Fruit fly (Drosophila melanogaster) whole organism, prepupa: ENCODE results near the gene CG13306.

Experiments
- CG10631 ChIP-seq: fragments of 200-800 bp; sonication (Bioruptor generic); optimal IDR thresholded peaks from 2 replicates; lab custom pipeline; 2016; ENCODE audit warnings: missing biosample characterization, missing genetic modification characterization
- CG10669 ChIP-seq: fragments of 200-800 bp; sonication (Bioruptor generic); optimal IDR thresholded peaks from 3 replicates; lab custom pipeline; 2018; ENCODE audit warnings: missing biosample characterization, mild to moderate bottlenecking, missing genetic modification characterization, moderate library complexity
- CG11762 ChIP-seq: fragments of 200-800 bp; sonication (Bioruptor generic); optimal IDR thresholded peaks from 3 replicates; lab custom pipeline; 2016; ENCODE audit warnings: missing biosample characterization, missing genetic modification characterization; ENCODE audit not compliant: insufficient read depth
- CG11902 ChIP-seq: fragments of 200-800 bp; sonication (Bioruptor generic); optimal IDR thresholded peaks from 3 replicates; lab custom pipeline; 2016; ENCODE audit warnings: missing biosample characterization, missing genetic modification characterization
- CG15336 ChIP-seq: fragments of 200-800 bp; sonication (Bioruptor generic); IDR thresholded peaks from 2 replicates; pipeline ENCODE4 v1.3.6; 2022; ENCODE audit warnings: missing biosample characterization, missing genetic modification characterization
- CG16779 ChIP-seq: fragments of 200-800 bp; sonication (Bioruptor generic); optimal IDR thresholded peaks from 3 replicates; lab custom pipeline; 2017; ENCODE audit warnings: missing biosample characterization, mild to moderate bottlenecking, missing genetic modification characterization
- CG3032 ChIP-seq: fragments of 200-800 bp; optimal IDR thresholded peaks from 2 replicates; lab custom pipeline; 2019; ENCODE audit warnings: missing biosample characterization, mild to moderate bottlenecking, missing genetic modification characterization, moderate library complexity
- CG31627 ChIP-seq: fragments of 200-800 bp; sonication (Bioruptor generic); optimal IDR thresholded peaks from 3 replicates; lab custom pipeline; 2016; ENCODE audit warnings: missing biosample characterization, missing genetic modification characterization
- CG32006 ChIP-seq: fragments of 200-800 bp; sonication (Bioruptor generic); optimal IDR thresholded peaks from 3 replicates; lab custom pipeline; 2017; ENCODE audit warnings: missing biosample characterization, mild to moderate bottlenecking, missing genetic modification characterization
- CG34406 ChIP-seq: fragments of 200-800 bp; sonication (Bioruptor generic); optimal IDR thresholded peaks from 3 replicates; lab custom pipeline; 2016; ENCODE audit warnings: missing biosample characterization, missing genetic modification characterization
- CG3919 ChIP-seq: fragments of 200-800 bp; sonication (Bioruptor generic); optimal IDR thresholded peaks from 3 replicates; lab custom pipeline; 2016; ENCODE audit warnings: missing biosample characterization, missing genetic modification characterization
- CG4318 ChIP-seq: fragments of 200-800 bp; sonication (Bioruptor generic); optimal IDR thresholded peaks from 3 replicates; lab custom pipeline; 2017; ENCODE audit warnings: missing biosample characterization, mild to moderate bottlenecking, missing genetic modification characterization
- CG6163 ChIP-seq: fragments of 200-800 bp; sonication (Bioruptor generic); IDR thresholded peaks from 3 replicates; pipeline ENCODE4 v1.3.6; 2022; ENCODE audit warnings: missing biosample characterization, missing genetic modification characterization
- CG6276 ChIP-seq: fragments of 200-800 bp; sonication (Bioruptor generic); optimal IDR thresholded peaks from 2 replicates; lab custom pipeline; 2017; ENCODE audit warnings: missing biosample characterization, mild to moderate bottlenecking, missing genetic modification characterization
- CG6792 ChIP-seq: fragments of 200-800 bp; sonication (Bioruptor generic); optimal IDR thresholded peaks from 3 replicates; lab custom pipeline; 2016; ENCODE audit warnings: missing biosample characterization, missing genetic modification characterization
- CG6808 ChIP-seq: fragments of 200-800 bp; sonication (Bioruptor generic); optimal IDR thresholded peaks from 3 replicates; lab custom pipeline; 2017; ENCODE audit warnings: missing biosample characterization, missing genetic modification characterization, mild to moderate bottlenecking, moderate library complexity, missing genetic modification reagents
- CG6854 ChIP-seq: fragments of 200-800 bp; sonication (Bioruptor generic); optimal IDR thresholded peaks from 2 replicates; lab custom pipeline; 2017; ENCODE audit warnings: missing biosample characterization, mild to moderate bottlenecking, missing genetic modification characterization
- CG7368 ChIP-seq: fragments of 200-800 bp; sonication (Bioruptor generic); optimal IDR thresholded peaks from 3 replicates; lab custom pipeline; 2016; ENCODE audit warnings: missing biosample characterization, missing genetic modification characterization
- CG8119 ChIP-seq: fragments of 200-800 bp; sonication (Bioruptor generic); IDR thresholded peaks from 3 replicates; pipeline ENCODE4 v1.3.6; 2022; ENCODE audit warnings: missing biosample characterization, missing genetic modification characterization
- CG8632 ChIP-seq: fragments of 200-800 bp; sonication (Bioruptor generic); optimal IDR thresholded peaks from 3 replicates; lab custom pipeline; 2016; ENCODE audit warnings: missing biosample characterization, missing genetic modification characterization
- CG9139 ChIP-seq: fragments of 200-800 bp; sonication (Bioruptor generic); optimal IDR thresholded peaks from 3 replicates; lab custom pipeline; 2017; ENCODE audit warnings: missing biosample characterization, mild to moderate bottlenecking, missing genetic modification characterization
- Eip93F ChIP-seq: fragments of 200-800 bp; sonication (Bioruptor generic); optimal IDR thresholded peaks from 2 replicates; lab custom pipeline; 2016; ENCODE audit warnings: missing biosample characterization, mild to moderate bottlenecking, missing genetic modification characterization
- Ets21C ChIP-seq: fragments of 200-800 bp; sonication (Bioruptor generic); optimal IDR thresholded peaks from 3 replicates; lab custom pipeline; 2016; ENCODE audit warnings: missing biosample characterization, missing genetic modification characterization
- Hr38 ChIP-seq: sonication (Bioruptor generic); optimal IDR thresholded peaks from 2 replicates; lab custom pipeline; 2016; ENCODE audit warnings: missing biosample characterization, missing genetic modification characterization
- Lpt ChIP-seq: fragments of 200-800 bp; sonication (Bioruptor generic); optimal IDR thresholded peaks from 3 replicates; lab custom pipeline; 2016; ENCODE audit warnings: missing biosample characterization, missing genetic modification characterization
- Met ChIP-seq: fragments of 200-800 bp; sonication (Bioruptor generic); optimal IDR thresholded peaks from 3 replicates; lab custom pipeline; 2016; ENCODE audit warnings: missing biosample characterization, missing genetic modification characterization
- OdsH ChIP-seq: fragments of 200-800 bp; sonication (Bioruptor generic); optimal IDR thresholded peaks from 3 replicates; lab custom pipeline; 2016; ENCODE audit warnings: missing biosample characterization, missing genetic modification characterization
- Smox ChIP-seq: fragments of 200-800 bp; sonication (Bioruptor generic); optimal IDR thresholded peaks from 3 replicates; lab custom pipeline; 2016; ENCODE audit warnings: missing biosample characterization, missing genetic modification characterization
- Sox102F ChIP-seq: fragments of 200-800 bp; sonication (Bioruptor generic); optimal IDR thresholded peaks from 2 replicates; lab custom pipeline; 2016; ENCODE audit warnings: missing biosample characterization, mild to moderate bottlenecking, missing genetic modification characterization
- Sox14 ChIP-seq: fragments of 200-800 bp; sonication (Bioruptor generic); optimal IDR thresholded peaks from 3 replicates; lab custom pipeline; 2016; ENCODE audit warnings: missing biosample characterization, missing genetic modification characterization
- achi ChIP-seq: fragments of 200-800 bp; sonication (Bioruptor generic); optimal IDR thresholded peaks from 3 replicates; lab custom pipeline; 2016; ENCODE audit warnings: missing biosample characterization, missing genetic modification characterization
- acj6 ChIP-seq: fragments of 200-800 bp; sonication (Bioruptor generic); optimal IDR thresholded peaks from 3 replicates; lab custom pipeline; 2016; ENCODE audit warnings: missing biosample characterization, missing genetic modification characterization
- cyc ChIP-seq: fragments of 200-800 bp; sonication (Bioruptor generic); optimal IDR thresholded peaks from 3 replicates; lab custom pipeline; 2016; ENCODE audit warnings: missing biosample characterization, missing genetic modification characterization
- dac ChIP-seq: fragments of 200-800 bp; sonication (Bioruptor generic); optimal IDR thresholded peaks from 2 replicates; lab custom pipeline; 2017; ENCODE audit warnings: missing biosample characterization, mild to moderate bottlenecking, missing genetic modification characterization
- dsx ChIP-seq: fragments of 200-800 bp; optimal IDR thresholded peaks from 3 replicates; lab custom pipeline; 2019; ENCODE audit warnings: missing biosample characterization, mild to moderate bottlenecking, missing genetic modification characterization, moderate library complexity; ENCODE audit not compliant: poor library complexity, severe bottlenecking
- esn ChIP-seq: fragments of 200-800 bp; sonication (Bioruptor generic); optimal IDR thresholded peaks from 2 replicates; lab custom pipeline; 2016; ENCODE audit warnings: missing biosample characterization, mild to moderate bottlenecking, missing genetic modification characterization, moderate library complexity
- fd59A ChIP-seq: fragments of 200-800 bp; sonication (Bioruptor generic); optimal IDR thresholded peaks from 2 replicates; lab custom pipeline; 2017; ENCODE audit warnings: missing biosample characterization, mild to moderate bottlenecking, missing genetic modification characterization, missing genetic modification reagents
- fd85E ChIP-seq: fragments of 200-800 bp; sonication (Bioruptor generic); optimal IDR thresholded peaks from 3 replicates; lab custom pipeline; 2016; ENCODE audit warnings: missing biosample characterization, missing genetic modification characterization
- fkh ChIP-seq: fragments of 200-800 bp; sonication (Bioruptor generic); optimal IDR thresholded peaks from 3 replicates; lab custom pipeline; 2017; ENCODE audit warnings: missing biosample characterization, mild to moderate bottlenecking, missing genetic modification characterization, moderate library complexity
- lz ChIP-seq: fragments of 200-800 bp; sonication (Bioruptor generic); optimal IDR thresholded peaks from 3 replicates; lab custom pipeline; 2016; ENCODE audit warnings: missing biosample characterization, missing genetic modification characterization
- net ChIP-seq: fragments of 200-800 bp; sonication (Bioruptor generic); optimal IDR thresholded peaks from 3 replicates; lab custom pipeline; 2016; ENCODE audit warnings: missing biosample characterization, missing genetic modification characterization
- spab ChIP-seq: fragments of 200-800 bp; sonication (Bioruptor generic); optimal IDR thresholded peaks from 2 replicates; lab custom pipeline; 2017; ENCODE audit warnings: missing biosample characterization, mild to moderate bottlenecking, missing genetic modification characterization, missing genetic modification reagents
- ss ChIP-seq, 2 experiments: fragments of 200-800 bp; sonication (Bioruptor generic); optimal IDR thresholded peaks; 2 replicates in 1 of 2; 3 replicates in 1 of 2; lab custom pipeline; 2017 to 2018; ENCODE audit warnings: mild to moderate bottlenecking in 2 of 2, missing biosample characterization in 2 of 2, missing genetic modification characterization in 2 of 2, moderate library complexity in 1 of 2
- svp ChIP-seq: fragments of 200-800 bp; sonication (Bioruptor generic); peaks from one replicate; lab custom pipeline; 2016; ENCODE audit warnings: missing biosample characterization, missing genetic modification characterization
- topi ChIP-seq: fragments of 200-800 bp; sonication (Bioruptor generic); optimal IDR thresholded peaks from 3 replicates; lab custom pipeline; 2016; ENCODE audit warnings: missing biosample characterization, missing genetic modification characterization
- vri ChIP-seq: fragments of 200-800 bp; sonication (Bioruptor generic); optimal IDR thresholded peaks from 3 replicates; lab custom pipeline; 2016; ENCODE audit warnings: missing biosample characterization, mild to moderate bottlenecking, missing genetic modification characterization

The CG13306 gene

dm6 chr3L:8702448-8702847 is 47.1 kb downstream of the CG13306 start (continued):
- TF ChIP-seq achi = peak; percentile 55
- TF ChIP-seq CG6792 (GFP tag; lab: Kevin White, UChicago) = peak; percentile 66
- TF ChIP-seq CG10631 (GFP tag; lab: Kevin White, UChicago) = peak; percentile 67
- TF ChIP-seq CG6808 (GFP tag; lab: Kevin White, UChicago) = peak; percentile 67
- no peak for TF ChIP-seq CG11902 (GFP tag; lab: Kevin White, UChicago)
- no peak for TF ChIP-seq CG4318 (GFP tag; lab: Kevin White, UChicago)
- TF ChIP-seq vri (GFP tag; lab: Kevin White, UChicago) = peak; percentile 88
- peak; percentile 58 for TF ChIP-seq fd59A (GFP tag; lab: Kevin White, UChicago)
- no peak for TF ChIP-seq CG15336 (GFP tag; lab: Robert Waterston, UW)
- peak; percentile 9 for TF ChIP-seq dsx (GFP tag; lab: Kevin White, UChicago)
- peak; percentile 56 for TF ChIP-seq Met
- TF ChIP-seq topi (GFP tag; lab: Kevin White, UChicago) = peak; percentile 53
- TF ChIP-seq CG16779 (tag; lab: Kevin White, UChicago) = peak; percentile 36
- TF ChIP-seq Smox (GFP tag; lab: Kevin White, UChicago) = peak; percentile 55
- peak; percentile 66 for TF ChIP-seq CG7368 (GFP tag; lab: Kevin White, UChicago)
- peak; percentile 77 for TF ChIP-seq net
- TF ChIP-seq Ets21C (GFP tag; lab: Kevin White, UChicago) = peak; percentile 1
- TF ChIP-seq svp (GFP tag; lab: Kevin White, UChicago) = peak; percentile 74
- TF ChIP-seq OdsH (GFP tag; lab: Kevin White, UChicago) = peak; percentile 56
- peak; percentile 70 for TF ChIP-seq fd85E (GFP tag; lab: Kevin White, UChicago)

DNA sequence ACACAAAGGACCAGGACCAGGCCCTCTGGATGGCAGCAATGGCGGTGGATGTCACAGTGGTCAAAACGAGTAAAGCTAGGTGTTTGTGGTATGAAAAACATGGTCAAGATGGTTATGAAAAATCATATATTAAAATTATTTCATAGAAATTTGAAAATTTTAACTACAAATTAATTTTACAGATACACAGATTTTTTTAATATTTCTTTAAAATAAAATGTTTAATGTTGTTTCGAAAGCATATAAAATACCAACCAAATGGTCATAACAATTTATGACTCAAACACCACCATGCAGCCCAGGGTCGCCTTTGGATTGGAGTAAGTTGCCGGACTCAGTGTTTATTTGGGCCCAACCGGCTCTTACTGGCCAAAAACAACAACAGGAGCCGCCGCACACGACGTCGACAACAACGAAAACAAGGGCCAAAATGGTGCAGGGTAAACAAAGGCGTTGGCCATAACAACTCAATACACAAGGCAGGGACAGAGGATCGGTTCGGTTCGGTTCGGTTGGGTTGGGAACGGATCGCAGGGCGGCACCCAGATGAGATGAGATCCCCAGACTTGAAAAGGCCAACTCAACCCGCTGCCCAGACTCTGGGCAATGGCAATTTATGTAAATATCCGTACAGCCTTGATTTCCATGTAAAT is 47.7 kb downstream of the CG13306 start:
- TF ChIP-seq CG8632 (GFP tag; lab: Kevin White, UChicago) (peak; percentile 85), dsx (GFP tag; lab: Kevin White, UChicago) (peak; percentile 77), CG3919 (GFP tag; lab: Kevin White, UChicago) (peak; percentile 68), net (peak; percentile 14), CG6792 (GFP tag; lab: Kevin White, UChicago) (peak; percentile 80), CG11762 (peak; percentile 13), CG10669 (GFP tag; lab: Kevin White, UChicago) (peak; percentile 77), vri (GFP tag; lab: Kevin White, UChicago) (peak; percentile 9), acj6 (GFP tag; lab: Kevin White, UChicago) (peak; percentile 71), Hr38 (GFP tag; lab: Kevin White, UChicago) (no peak), lz (GFP tag; lab: Kevin White, UChicago) (peak; percentile 41), CG6854 (GFP tag; lab: Kevin White, UChicago) (peak; percentile 14), cyc (GFP tag; lab: Kevin White, UChicago) (peak; percentile 12), fd59A (GFP tag; lab: Kevin White, UChicago) (peak; percentile 72), ss (GFP tag; optimal IDR thresholded peaks at IDR 0.05; lab: Kevin White, UChicago) (peak; percentile 65 to 88), CG6163 (GFP tag; lab: Robert Waterston, UW) (peak; percentile 28; the same call in 1 of the 3 replicates), Sox14 (no peak), CG6276 (GFP tag; lab: Kevin White, UChicago) (no peak), esn (GFP tag; lab: Kevin White, UChicago) (peak; percentile 71), fkh (GFP tag; lab: Kevin White, UChicago) (no peak), fd85E (GFP tag; lab: Kevin White, UChicago) (no peak), CG34406 (GFP tag; lab: Kevin White, UChicago) (peak; percentile 67), CG31627 (GFP tag; lab: Kevin White, UChicago) (peak; percentile 30), Smox (GFP tag; lab: Kevin White, UChicago) (peak; percentile 56), CG3032 (peak; percentile 81), topi (GFP tag; lab: Kevin White, UChicago) (peak; percentile 63), CG16779 (tag; lab: Kevin White, UChicago) (peak; percentile 21), Eip93F (GFP tag; lab: Kevin White, UChicago) (peak; percentile 24), dac (GFP tag; lab: Kevin White, UChicago) (no peak), spab (GFP tag; lab: Kevin White, UChicago) (peak; percentile 67), CG6808 (GFP tag; lab: Kevin White, UChicago) (peak; percentile 78), Sox102F (GFP tag; lab: Kevin White, UChicago) (peak; percentile 48), CG7368 (GFP tag; lab: Kevin White, UChicago) (peak; percentile 56), CG15336 (GFP tag; lab: Robert Waterston, UW) (no peak), svp (GFP tag; lab: Kevin White, UChicago) (peak; percentile 83), Lpt (GFP tag; lab: Kevin White, UChicago) (no peak), CG32006 (GFP tag; lab: Kevin White, UChicago) (no peak), OdsH (GFP tag; lab: Kevin White, UChicago) (peak; percentile 65), CG8119 (no peak), CG9139 (GFP tag; lab: Kevin White, UChicago) (peak; percentile 68)
